Fruit fly (Drosophila melanogaster): Measurements from ENCODE around the gene CG32284.

DNA sequence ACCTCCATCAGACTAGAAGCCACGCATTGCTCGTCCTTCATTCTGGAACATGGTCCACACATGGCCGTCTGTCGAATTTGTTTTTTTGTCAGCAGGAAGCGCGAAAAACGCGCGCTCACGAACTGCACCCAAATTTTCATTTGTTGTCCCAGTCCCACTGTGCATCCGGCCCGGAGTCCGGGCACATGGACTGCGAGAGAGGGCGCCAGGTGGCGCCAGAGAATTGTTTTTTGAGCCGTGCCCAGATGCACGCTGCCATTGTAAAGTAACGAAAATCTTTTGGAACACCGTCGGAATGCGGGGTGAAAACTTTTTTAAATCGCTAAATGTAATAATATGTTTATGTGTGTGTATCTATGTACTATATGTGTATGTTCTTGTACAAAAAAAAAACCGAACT is 28.8 kb upstream of the CG32284 start:
- no peak for TF ChIP-seq psq (optimal IDR thresholded peaks at IDR 0.05)
- TF ChIP-seq h (optimal IDR thresholded peaks at IDR 0.05): no peak
